Worm (Caenorhabditis elegans): ENCODE measurements around the gene pat-3.

pat-3 gene

ce11 chrIII:3876197-3876897 is 37.6 kb downstream of the pat-3 start:
- TF ChIP-seq lsy-2 (tag; optimal IDR thresholded peaks at IDR 0.05) (no peak), sem-4 (tag; optimal IDR thresholded peaks at IDR 0.05) (no peak), lin-39 (tag; optimal IDR thresholded peaks at IDR 0.05) (no peak), ama-1 (optimal IDR thresholded peaks at IDR 0.05) (no peak), unc-39 (tag; optimal IDR thresholded peaks at IDR 0.05) (no peak), nhr-12 (tag; optimal IDR thresholded peaks at IDR 0.05) (no peak), nhr-6 (tag; optimal IDR thresholded peaks at IDR 0.05) (no peak), C34F6.9 (tag; optimal IDR thresholded peaks at IDR 0.05) (no peak), fos-1 (tag; optimal IDR thresholded peaks at IDR 0.05) (peak; percentile 51), ZK546.5 (tag; optimal IDR thresholded peaks at IDR 0.05) (no peak), blmp-1 (tag; optimal IDR thresholded peaks at IDR 0.05; ENCODE audit: insufficient read depth) (peak; percentile 36), sma-9 (GFP tag; optimal IDR thresholded peaks at IDR 0.05) (peak; percentile 36), sma-9 (tag; optimal IDR thresholded peaks at IDR 0.05) (no peak), Y55F3AM.14 (GFP tag; optimal IDR thresholded peaks at IDR 0.05) (no peak), crh-2 (tag; optimal IDR thresholded peaks at IDR 0.05) (peak; percentile 7), skn-1 (tag; optimal IDR thresholded peaks at IDR 0.05) (no peak), nhr-25 (tag; optimal IDR thresholded peaks at IDR 0.05) (peak; percentile 58), unc-62 (GFP tag; optimal IDR thresholded peaks at IDR 0.05) (no peak), lin-13 (GFP tag; optimal IDR thresholded peaks at IDR 0.05) (no peak)

DNA sequence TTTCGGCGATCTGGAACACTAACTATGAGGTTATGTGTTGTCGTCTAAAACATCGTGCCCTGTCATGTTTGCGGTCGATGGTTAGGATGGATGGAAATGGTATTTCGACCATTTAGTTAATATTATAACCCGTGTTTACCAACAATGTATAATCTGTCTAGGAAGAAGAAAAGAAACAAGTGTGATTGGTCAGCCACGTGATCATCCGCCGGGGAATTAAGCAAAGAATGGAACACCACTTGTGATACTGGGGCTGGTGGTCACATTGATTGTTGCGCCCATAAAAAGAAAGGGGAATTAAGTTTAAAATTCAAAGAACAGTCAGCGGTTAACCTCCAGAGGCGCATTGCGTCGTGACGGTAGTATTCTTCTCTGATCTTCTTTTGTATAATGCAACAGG is 38.3 kb downstream of the pat-3 start:
- TF ChIP-seq nhr-21 (tag; optimal IDR thresholded peaks at IDR 0.05) (peak; percentile 29), sma-9 (GFP tag; optimal IDR thresholded peaks at IDR 0.05) (peak; percentile 86), sma-9 (tag; optimal IDR thresholded peaks at IDR 0.05) (no peak), unc-55 (GFP tag; optimal IDR thresholded peaks at IDR 0.05) (no peak), nhr-11 (tag; optimal IDR thresholded peaks at IDR 0.05) (no peak), nhr-25 (tag; optimal IDR thresholded peaks at IDR 0.05) (peak; percentile 85), sma-3 (GFP tag; optimal IDR thresholded peaks at IDR 0.05) (peak; percentile 54), crh-2 (tag; optimal IDR thresholded peaks at IDR 0.05) (peak; percentile 48), lsy-2 (tag; optimal IDR thresholded peaks at IDR 0.05) (peak in 1 of 2 experiments; percentile 15), nhr-129 (tag; optimal IDR thresholded peaks at IDR 0.05) (peak; percentile 36), ceh-16 (tag; optimal IDR thresholded peaks at IDR 0.05) (no peak), nhr-6 (tag; optimal IDR thresholded peaks at IDR 0.05) (peak; percentile 53)

DNA sequence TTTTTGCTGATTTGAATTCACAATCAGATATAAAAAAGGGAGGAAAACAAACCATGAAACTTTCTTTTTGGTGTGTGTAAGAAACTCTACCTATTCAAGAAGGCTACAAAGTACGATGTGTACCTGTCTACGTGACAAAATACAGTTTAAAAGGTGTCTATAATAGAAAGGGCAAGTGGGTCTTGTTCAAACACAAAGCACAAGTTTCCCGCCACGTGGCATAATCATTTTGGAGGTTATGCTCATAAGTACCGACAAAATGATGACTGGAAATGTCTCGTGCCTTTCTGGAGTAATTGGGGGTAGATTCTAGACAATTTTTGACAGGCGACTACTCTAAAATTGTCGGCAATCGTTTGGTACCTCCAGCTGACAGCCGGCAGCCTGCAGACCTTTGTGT is 39.1 kb downstream of the pat-3 start:
- TF ChIP-seq sma-9 (GFP tag; optimal IDR thresholded peaks at IDR 0.05) (peak; percentile 33), sma-9 (tag; optimal IDR thresholded peaks at IDR 0.05) (no peak), unc-39 (tag; optimal IDR thresholded peaks at IDR 0.05) (no peak), crh-2 (tag; optimal IDR thresholded peaks at IDR 0.05) (peak; percentile 79)

- TF ChIP-seq Y55F3AM.14 (GFP tag; optimal IDR thresholded peaks at IDR 0.05) = no peak
- TF ChIP-seq unc-39 (tag; optimal IDR thresholded peaks at IDR 0.05) = no peak
- no peak for TF ChIP-seq egl-27 (tag; optimal IDR thresholded peaks at IDR 0.05)
- peak; percentile 53 for TF ChIP-seq nhr-129 (tag; optimal IDR thresholded peaks at IDR 0.05)
- TF ChIP-seq mab-5 (tag; optimal IDR thresholded peaks at IDR 0.05) = no peak
- TF ChIP-seq nhr-23 (tag; optimal IDR thresholded peaks at IDR 0.05) = no peak
These were observed 39.5 kb downstream of the pat-3 start for ce11 chrIII:3874492-3874891.

- TF ChIP-seq ztf-1 (GFP tag; conservative IDR thresholded peaks at IDR 0.05) (0 out of 2 replicates have a peak, but pooled peaks have one; percentile 70), ZK546.5 (tag; optimal IDR thresholded peaks at IDR 0.05) (no peak), C34F6.9 (tag; optimal IDR thresholded peaks at IDR 0.05) (no peak), blmp-1 (tag; optimal IDR thresholded peaks at IDR 0.05; ENCODE audit: insufficient read depth) (no peak), egl-27 (tag; optimal IDR thresholded peaks at IDR 0.05) (no peak), sem-4 (tag; optimal IDR thresholded peaks at IDR 0.05) (no peak), crh-2 (tag; optimal IDR thresholded peaks at IDR 0.05) (no peak), mdl-1 (tag; optimal IDR thresholded peaks at IDR 0.05) (no peak), R02D3.7 (tag; optimal IDR thresholded peaks at IDR 0.05) (no peak), mbf-1 (tag; optimal IDR thresholded peaks at IDR 0.05) (no peak), nhr-12 (tag; optimal IDR thresholded peaks at IDR 0.05) (no peak), nhr-21 (tag; optimal IDR thresholded peaks at IDR 0.05) (no peak), snpc-4 (tag; optimal IDR thresholded peaks at IDR 0.05) (no peak), lsy-2 (tag; optimal IDR thresholded peaks at IDR 0.05) (peak; percentile 10 to 24), gmeb-1 (tag; optimal IDR thresholded peaks at IDR 0.05) (no peak), mab-5 (tag; optimal IDR thresholded peaks at IDR 0.05) (no peak), ceh-82 (tag; optimal IDR thresholded peaks at IDR 0.05) (no peak), ceh-16 (tag; optimal IDR thresholded peaks at IDR 0.05) (no peak), ztf-4 (tag; optimal IDR thresholded peaks at IDR 0.05) (no peak), sma-3 (GFP tag; optimal IDR thresholded peaks at IDR 0.05) (no peak), lin-11 (tag; optimal IDR thresholded peaks at IDR 0.05) (no peak), nhr-6 (tag; optimal IDR thresholded peaks at IDR 0.05) (no peak), nhr-237 (tag; optimal IDR thresholded peaks at IDR 0.05) (no peak), ama-1 (optimal IDR thresholded peaks at IDR 0.05) (no peak), unc-55 (GFP tag; optimal IDR thresholded peaks at IDR 0.05) (no peak), nhr-11 (tag; optimal IDR thresholded peaks at IDR 0.05) (no peak), F13H6.1 (tag; optimal IDR thresholded peaks at IDR 0.05) (peak; percentile 58), elt-1 (tag; optimal IDR thresholded peaks at IDR 0.05) (no peak), nhr-23 (tag; optimal IDR thresholded peaks at IDR 0.05) (no peak), elt-3 (tag; optimal IDR thresholded peaks at IDR 0.05) (no peak), fos-1 (tag; optimal IDR thresholded peaks at IDR 0.05) (peak; percentile 54), sma-9 (GFP tag; optimal IDR thresholded peaks at IDR 0.05) (peak; percentile 29), sma-9 (tag; optimal IDR thresholded peaks at IDR 0.05) (no peak)
These were observed 40.5 kb downstream of the pat-3 start for ce11 chrIII:3873424-3873823.

Data from whole organism, L2 larva.